Worm (Caenorhabditis elegans) whole organism, late embryonic: ENCODE measurements around the gene C25H3.1.

Experiments used
- ama-1 ChIP-seq: fragments of 150-350 bp; optimal IDR thresholded peaks from 2 replicates; lab custom pipeline; 2014
- elt-2 ChIP-seq: sonication (generic microtip); optimal IDR thresholded peaks from 2 replicates; lab custom pipeline; 2016; ENCODE audit warnings: missing genetic modification reagents, missing genetic modification characterization, missing compliant biosample characterization
- gmeb-2 ChIP-seq: sonication (generic microtip); optimal IDR thresholded peaks from 2 replicates; lab custom pipeline; 2016; ENCODE audit warnings: missing genetic modification characterization, inconsistent platforms, missing compliant biosample characterization
- hlh-30 ChIP-seq: sonication (generic microtip); optimal IDR thresholded peaks from 2 replicates; lab custom pipeline; 2017; ENCODE audit warnings: antibody characterized with exemption, missing genetic modification characterization, missing compliant biosample characterization; ENCODE audit not compliant: insufficient read depth
- hlh-6 ChIP-seq: sonication (generic microtip); optimal IDR thresholded peaks from 2 replicates; lab custom pipeline; 2016; ENCODE audit warnings: missing genotype, missing genetic modification characterization, missing compliant biosample characterization
- hlh-8 ChIP-seq: sonication (generic microtip); optimal IDR thresholded peaks from 2 replicates; lab custom pipeline; 2016; ENCODE audit warnings: missing genotype, missing genetic modification characterization, missing compliant biosample characterization
- madf-2 ChIP-seq: sonication (generic microtip); optimal IDR thresholded peaks from 2 replicates; lab custom pipeline; 2017; ENCODE audit warnings: missing genetic modification characterization, missing compliant biosample characterization
- npax-4 ChIP-seq: sonication (generic microtip); optimal IDR thresholded peaks from 2 replicates; lab custom pipeline; 2016; ENCODE audit warnings: missing genetic modification characterization, missing compliant biosample characterization
- ref-2 ChIP-seq: sonication (generic microtip); optimal IDR thresholded peaks from 2 replicates; lab custom pipeline; 2016; ENCODE audit warnings: missing genetic modification characterization, missing compliant biosample characterization
- unc-42 ChIP-seq: sonication (generic microtip); optimal IDR thresholded peaks from 2 replicates; lab custom pipeline; 2016; ENCODE audit warnings: missing genotype, missing genetic modification characterization, missing compliant biosample characterization
- unc-86 ChIP-seq: sonication (generic microtip); optimal IDR thresholded peaks from 2 replicates; lab custom pipeline; 2016; ENCODE audit warnings: missing genetic modification characterization, missing compliant biosample characterization
- zip-5 ChIP-seq: sonication (generic microtip); optimal IDR thresholded peaks from 2 replicates; lab custom pipeline; 2016; ENCODE audit warnings: missing genetic modification characterization, missing compliant biosample characterization

DNA sequence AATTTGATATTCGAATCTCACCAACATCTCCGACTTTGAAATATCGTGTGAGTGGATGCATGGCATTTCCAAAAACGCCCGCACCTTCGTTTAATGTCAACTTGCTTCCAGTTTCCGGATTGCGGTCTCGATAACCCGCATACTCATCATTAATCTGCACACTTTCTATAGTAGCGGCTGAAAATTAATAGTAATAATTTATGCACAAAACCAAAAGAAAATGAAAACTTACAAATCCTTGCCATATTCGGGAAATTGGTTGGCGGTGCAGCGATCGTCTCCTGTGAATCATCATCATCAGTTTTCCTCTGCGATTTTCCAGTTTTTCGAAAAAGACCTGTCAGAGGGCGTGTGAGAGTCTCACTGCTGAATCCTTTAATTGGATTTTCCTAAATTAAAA is 38.7 kb upstream of the C25H3.1 start:
- no peak for TF ChIP-seq ref-2
- TF ChIP-seq unc-42 (tag; lab: Kevin White, UChicago): no peak
- TF ChIP-seq madf-2 (tag; lab: Kevin White, UChicago): no peak
- no peak for TF ChIP-seq npax-4 (tag; lab: Kevin White, UChicago)
- TF ChIP-seq ama-1 (lab: Kevin White, UChicago): no peak
- TF ChIP-seq zip-5 (tag; lab: Kevin White, UChicago): no peak
- TF ChIP-seq elt-2 (tag; lab: Kevin White, UChicago): no peak
- TF ChIP-seq gmeb-2 (tag; lab: Kevin White, UChicago): no peak
- no peak for TF ChIP-seq hlh-30 (tag; lab: Kevin White, UChicago)
- TF ChIP-seq hlh-8: no peak
- no peak for TF ChIP-seq unc-86 (tag; lab: Kevin White, UChicago)
- no peak for TF ChIP-seq hlh-6 (tag; lab: Kevin White, UChicago)
